Worm (Caenorhabditis elegans) whole organism, late embryonic: ENCODE results near the gene idpc-4.

Experiments
- T23F11.4 ChIP-seq: fragments of 200-800 bp; sonication (Bioruptor generic); optimal IDR thresholded peaks from 2 replicates; lab custom pipeline; 2018; ENCODE audit warnings: mild to moderate bottlenecking, missing genetic modification characterization, missing compliant biosample characterization
- ceh-30 ChIP-seq: fragments of 150-350 bp; optimal IDR thresholded peaks from 2 replicates; lab custom pipeline; 2014; ENCODE audit warnings: missing biosample characterization, missing genetic modification characterization
- elt-2 ChIP-seq: sonication (generic microtip); optimal IDR thresholded peaks from 2 replicates; lab custom pipeline; 2016; ENCODE audit warnings: missing genetic modification reagents, missing genetic modification characterization, missing compliant biosample characterization
- gmeb-2 ChIP-seq: sonication (generic microtip); optimal IDR thresholded peaks from 2 replicates; lab custom pipeline; 2016; ENCODE audit warnings: missing genetic modification characterization, inconsistent platforms, missing compliant biosample characterization
- hlh-8 ChIP-seq: sonication (generic microtip); optimal IDR thresholded peaks from 2 replicates; lab custom pipeline; 2016; ENCODE audit warnings: missing genotype, missing genetic modification characterization, missing compliant biosample characterization
- pha-4 ChIP-seq: fragments of 150-350 bp; optimal IDR thresholded peaks from 2 replicates; lab custom pipeline; 2018; ENCODE audit warnings: missing biosample characterization, missing genetic modification reagents, missing genetic modification characterization
- pqm-1 ChIP-seq: sonication (generic microtip); optimal IDR thresholded peaks from 2 replicates; lab custom pipeline; 2016; ENCODE audit warnings: missing genetic modification characterization, missing compliant biosample characterization
- rnt-1 ChIP-seq: sonication (generic microtip); optimal IDR thresholded peaks from 2 replicates; lab custom pipeline; 2016; ENCODE audit warnings: missing genetic modification characterization, missing compliant biosample characterization
- unc-55 ChIP-seq: sonication (generic microtip); optimal IDR thresholded peaks from 2 replicates; lab custom pipeline; 2017; ENCODE audit warnings: missing biosample characterization, missing genetic modification reagents, missing genetic modification characterization

ce11 chrV:9583323-9583644 is 41.9 kb upstream of the idpc-4 start, which contains the start of gene K09G1.1:
- no peak for TF ChIP-seq gmeb-2 (tag; lab: Kevin White, UChicago)
- no peak for TF ChIP-seq ceh-30
- no peak for TF ChIP-seq hlh-8 (tag; lab: Kevin White, UChicago)
- no peak for TF ChIP-seq rnt-1 (tag; lab: Kevin White, UChicago)
- TF ChIP-seq pha-4 (tag; lab: Kevin White, UChicago): no peak
- no peak for TF ChIP-seq pqm-1 (tag; lab: Kevin White, UChicago)
- TF ChIP-seq unc-55 (GFP tag; lab: Kevin White, UChicago): no peak
- TF ChIP-seq T23F11.4 (GFP tag; lab: Kevin White, UChicago): no peak
- TF ChIP-seq elt-2 (tag; lab: Kevin White, UChicago): no peak
